Worm (Caenorhabditis elegans) whole organism, L4/young adult: ENCODE results near the gene H03E18.2.

Experiments used
- W03F9.2 ChIP-seq: fragments of 150-350 bp; optimal IDR thresholded peaks from 2 replicates; lab custom pipeline; 2014; ENCODE audit warnings: missing biosample characterization, missing genetic modification characterization
- him-1 ChIP-seq: sonication (generic microtip); optimal IDR thresholded peaks from 2 replicates; lab custom pipeline; 2016; ENCODE audit warnings: missing genotype, missing genetic modification reagents, missing genetic modification characterization, missing compliant biosample characterization

DNA sequence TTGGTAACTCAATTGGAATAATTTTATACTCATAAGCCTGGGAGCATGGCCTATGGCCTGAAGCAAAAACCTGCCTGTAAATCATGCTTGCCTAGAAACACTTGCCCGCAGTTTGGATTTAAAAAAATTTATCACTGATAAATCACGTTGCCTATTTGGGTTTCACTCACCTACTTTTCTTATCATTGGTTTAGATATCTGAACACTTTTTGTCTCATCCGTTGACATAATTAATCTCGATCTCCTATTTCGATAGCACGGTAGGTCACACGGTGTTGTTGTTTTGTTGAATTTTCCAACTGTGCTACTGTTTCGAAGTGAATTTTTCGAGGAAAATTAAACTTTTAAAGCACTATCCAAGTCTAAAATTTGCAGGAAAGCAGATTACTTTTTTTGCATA lies 13.2 kb downstream of the H03E18.2 start:
- no peak for TF ChIP-seq him-1 (tag; lab: Kevin White, UChicago)
- no peak for TF ChIP-seq W03F9.2 (tag; lab: Kevin White, UChicago)
